Worm (Caenorhabditis elegans) whole organism, young adult: ENCODE results near the gene decr-1.3.

ENCODE experiments used
- B0019.2 ChIP-seq: fragments of 200-800 bp; sonication (Bioruptor generic); conservative IDR thresholded peaks from 2 replicates; pipeline ENCODE4 v1.3.6; 2022; ENCODE audit warnings: missing genetic modification reagents, missing genetic modification characterization, missing compliant biosample characterization
- B0261.1 ChIP-seq: sonication (generic microtip); optimal IDR thresholded peaks from 2 replicates; lab custom pipeline; 2016; ENCODE audit warnings: mild to moderate bottlenecking, missing genetic modification characterization, moderate library complexity, missing compliant biosample characterization
- F49E8.2 ChIP-seq: sonication (generic microtip); optimal IDR thresholded peaks from 3 replicates; lab custom pipeline; 2017; ENCODE audit warnings: missing genetic modification characterization, mild to moderate bottlenecking, missing compliant biosample characterization, antibody characterized with exemption, moderate library complexity; ENCODE audit not compliant: insufficient read depth
- F57A8.1 ChIP-seq: fragments of 200-800 bp; sonication (Bioruptor generic); optimal IDR thresholded peaks from 2 replicates; lab custom pipeline; 2018; ENCODE audit warnings: mild to moderate bottlenecking, missing genetic modification characterization, moderate library complexity, missing compliant biosample characterization
- K12H6.12 ChIP-seq: fragments of 200-800 bp; sonication (Bioruptor generic); optimal IDR thresholded peaks from 2 replicates; lab custom pipeline; 2018; ENCODE audit warnings: mild to moderate bottlenecking, missing genetic modification characterization, missing compliant biosample characterization
- Y67H2A.10 ChIP-seq: fragments of 200-800 bp; sonication (Bioruptor generic); conservative IDR thresholded peaks from 2 replicates; pipeline ENCODE4 v1.3.6; 2022; ENCODE audit warnings: missing genetic modification reagents, missing genetic modification characterization, missing compliant biosample characterization
- akir-1 ChIP-seq: fragments of 200-800 bp; sonication (Bioruptor generic); optimal IDR thresholded peaks from 2 replicates; lab custom pipeline; 2018; ENCODE audit warnings: mild to moderate bottlenecking, missing genetic modification characterization, moderate library complexity, missing compliant biosample characterization
- ama-1 ChIP-seq, 3 experiments: fragments of 150-350 bp in 1 of 3; sonication (generic microtip) in 2 of 3; optimal IDR thresholded peaks; 2 replicates each; lab custom pipeline; 2014 to 2018; ENCODE audit warnings: missing biosample characterization in 2 of 3, missing genetic modification characterization in 2 of 3, missing genetic modification reagents in 2 of 3
- aptf-2 ChIP-seq: fragments of 200-800 bp; sonication (Bioruptor generic); conservative IDR thresholded peaks from 2 replicates; pipeline ENCODE4 v1.3.6; 2022; ENCODE audit warnings: missing genetic modification reagents, missing genetic modification characterization, missing compliant biosample characterization
- aptf-3 ChIP-seq: fragments of 200-800 bp; sonication (Bioruptor generic); IDR thresholded peaks from 2 replicates; pipeline ENCODE4 v1.3.6; 2022; ENCODE audit warnings: missing genetic modification characterization, missing compliant biosample characterization
- athp-1 ChIP-seq: sonication (generic microtip); optimal IDR thresholded peaks from 2 replicates; lab custom pipeline; 2017; ENCODE audit warnings: mild to moderate bottlenecking, missing genetic modification characterization, missing compliant biosample characterization
- attf-5 ChIP-seq: fragments of 200-800 bp; sonication (Bioruptor generic); optimal IDR thresholded peaks from 2 replicates; lab custom pipeline; 2018; ENCODE audit warnings: mild to moderate bottlenecking, missing genetic modification characterization, missing compliant biosample characterization
- attf-6 ChIP-seq: fragments of 200-800 bp; sonication (Bioruptor generic); IDR thresholded peaks from 2 replicates; pipeline ENCODE4 v1.3.6; 2022; ENCODE audit warnings: missing genetic modification reagents, missing genetic modification characterization, missing compliant biosample characterization
- bed-1 ChIP-seq: fragments of 200-800 bp; sonication (Bioruptor generic); IDR thresholded peaks from 2 replicates; pipeline ENCODE4 v1.3.6; 2022; ENCODE audit warnings: missing genetic modification reagents, missing genetic modification characterization, missing compliant biosample characterization
- ceh-27 ChIP-seq: fragments of 200-800 bp; sonication (Bioruptor generic); optimal IDR thresholded peaks from 2 replicates; lab custom pipeline; 2018; ENCODE audit warnings: mild to moderate bottlenecking, missing genetic modification characterization, moderate library complexity, missing compliant biosample characterization
- egl-44 ChIP-seq: fragments of 200-800 bp; sonication (Bioruptor generic); IDR thresholded peaks from 2 replicates; pipeline ENCODE4 v1.3.6; 2022; ENCODE audit warnings: missing genetic modification reagents, missing genetic modification characterization, missing compliant biosample characterization
- ekl-4 ChIP-seq: fragments of 200-800 bp; sonication (Bioruptor generic); IDR thresholded peaks from 2 replicates; pipeline ENCODE4 v1.3.6; 2022; ENCODE audit warnings: missing genetic modification reagents, missing genetic modification characterization, missing compliant biosample characterization
- fkh-3 ChIP-seq: sonication (generic microtip); optimal IDR thresholded peaks from 2 replicates; lab custom pipeline; 2016; ENCODE audit warnings: mild to moderate bottlenecking, missing genetic modification characterization, missing compliant biosample characterization
- gei-17 ChIP-seq: fragments of 200-800 bp; sonication (Bioruptor generic); optimal IDR thresholded peaks from 2 replicates; lab custom pipeline; 2018; ENCODE audit warnings: mild to moderate bottlenecking, missing genetic modification characterization, missing compliant biosample characterization
- hrde-1 ChIP-seq: sonication (generic microtip); optimal IDR thresholded peaks from 2 replicates; lab custom pipeline; 2016; ENCODE audit warnings: missing genetic modification characterization, mild to moderate bottlenecking, missing compliant biosample characterization, moderate library complexity, missing genotype, missing genetic modification reagents, borderline replicate concordance
- lin-54 ChIP-seq: fragments of 200-800 bp; sonication (Bioruptor generic); optimal IDR thresholded peaks from 2 replicates; lab custom pipeline; 2018; ENCODE audit warnings: mild to moderate bottlenecking, missing genetic modification characterization, missing compliant biosample characterization
- lsl-1 ChIP-seq: fragments of 200-800 bp; sonication (Bioruptor generic); optimal IDR thresholded peaks from 2 replicates; lab custom pipeline; 2018; ENCODE audit warnings: mild to moderate bottlenecking, missing genetic modification characterization, moderate library complexity, missing compliant biosample characterization
- madf-3 ChIP-seq: fragments of 200-800 bp; sonication (Bioruptor generic); IDR thresholded peaks from 2 replicates; pipeline ENCODE4 v1.3.6; 2022; ENCODE audit warnings: missing genetic modification reagents, missing genetic modification characterization, missing compliant biosample characterization
- mxl-1 ChIP-seq: sonication (generic microtip); optimal IDR thresholded peaks from 2 replicates; lab custom pipeline; 2016; ENCODE audit warnings: missing genetic modification characterization, missing compliant biosample characterization
- nfya-2 ChIP-seq: fragments of 200-800 bp; sonication (Bioruptor generic); IDR thresholded peaks from 2 replicates; pipeline ENCODE4 v1.3.6; 2022; ENCODE audit warnings: missing genetic modification reagents, missing genetic modification characterization, missing compliant biosample characterization
- nfyb-1 ChIP-seq: fragments of 200-800 bp; sonication (Bioruptor generic); IDR thresholded peaks from 2 replicates; pipeline ENCODE4 v1.3.6; 2022; ENCODE audit warnings: missing genetic modification reagents, missing genetic modification characterization, missing compliant biosample characterization
- nhr-120 ChIP-seq: fragments of 200-800 bp; sonication (Bioruptor generic); IDR thresholded peaks from 2 replicates; pipeline ENCODE4 v1.3.6; 2022; ENCODE audit warnings: missing genetic modification characterization, missing compliant biosample characterization
- nhr-90 ChIP-seq: sonication (generic microtip); optimal IDR thresholded peaks from 2 replicates; lab custom pipeline; 2016; ENCODE audit warnings: missing genotype, mild to moderate bottlenecking, missing genetic modification characterization, missing compliant biosample characterization
- pbrm-1 ChIP-seq: fragments of 200-800 bp; sonication (Bioruptor generic); IDR thresholded peaks from 2 replicates; pipeline ENCODE4 v1.3.6; 2022; ENCODE audit warnings: missing genetic modification reagents, missing genetic modification characterization, missing compliant biosample characterization
- sdz-38 ChIP-seq: sonication (generic microtip); optimal IDR thresholded peaks from 2 replicates; lab custom pipeline; 2016; ENCODE audit warnings: missing genotype, missing genetic modification characterization, missing compliant biosample characterization
- sea-2 ChIP-seq: fragments of 200-800 bp; sonication (Bioruptor generic); IDR thresholded peaks from 2 replicates; pipeline ENCODE4 v1.3.6; 2022; ENCODE audit warnings: missing genetic modification characterization, missing compliant biosample characterization
- snpc-1.1 ChIP-seq: sonication (generic microtip); optimal IDR thresholded peaks from 2 replicates; lab custom pipeline; 2017; ENCODE audit warnings: missing genetic modification characterization, mild to moderate bottlenecking, missing compliant biosample characterization, antibody characterized with exemption, moderate library complexity, missing genotype, missing genetic modification reagents; ENCODE audit not compliant: insufficient read depth
- unc-130 ChIP-seq: sonication (generic microtip); optimal IDR thresholded peaks from 2 replicates; lab custom pipeline; 2016; ENCODE audit warnings: missing genetic modification reagents, missing genetic modification characterization, missing compliant biosample characterization
- ztf-26 ChIP-seq: sonication (generic microtip); optimal IDR thresholded peaks from 2 replicates; lab custom pipeline; 2017; ENCODE audit warnings: missing genetic modification characterization, missing compliant biosample characterization
- ztf-28 ChIP-seq: fragments of 200-800 bp; sonication (Bioruptor generic); IDR thresholded peaks from 2 replicates; pipeline ENCODE4 v1.3.6; 2022; ENCODE audit warnings: missing genetic modification reagents, missing genetic modification characterization, missing compliant biosample characterization
- ztf-6 ChIP-seq: fragments of 200-800 bp; sonication (Bioruptor generic); IDR thresholded peaks from 2 replicates; pipeline ENCODE4 v1.3.6; 2022; ENCODE audit warnings: missing genetic modification reagents, missing genetic modification characterization, missing compliant biosample characterization

decr-1.3 gene

ce11 chrII:8198503-8198902 lies 25.2 kb upstream of the decr-1.3 start, which contains the start of gene qua-1:
Gene qua-1, plus strand, starts transcription at chrII:8198803.
- TF ChIP-seq egl-44 (GFP tag; lab: Robert Waterston, UW), result no peak

DNA sequence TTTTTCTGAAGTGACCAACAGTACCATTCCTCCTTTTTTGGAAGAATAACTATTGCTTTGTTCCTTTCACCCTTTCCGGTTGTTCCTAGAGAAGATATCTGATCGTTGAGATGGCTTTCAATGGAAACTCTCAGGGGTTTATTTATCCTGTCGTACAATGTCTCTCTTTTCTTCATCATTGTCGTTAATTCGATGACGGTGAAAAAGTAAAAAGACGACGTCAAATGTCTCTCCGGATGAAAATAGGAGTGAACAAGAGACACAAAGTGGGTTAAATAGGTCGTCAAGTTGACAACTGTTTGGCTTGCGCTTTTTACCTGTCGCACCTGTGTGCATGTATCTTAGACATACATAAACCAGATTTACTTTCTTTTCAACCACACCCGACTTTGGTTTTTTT lies 20.6 kb upstream of the decr-1.3 start:
- no peak for TF ChIP-seq attf-5
- no peak for TF ChIP-seq hrde-1 (tag; lab: Kevin White, UChicago)
- TF ChIP-seq ekl-4, result no peak
- TF ChIP-seq K12H6.12, result no peak
- no peak for TF ChIP-seq sea-2 (GFP tag; lab: Robert Waterston, UW)
- TF ChIP-seq athp-1 (tag; lab: Kevin White, UChicago), result no peak
- TF ChIP-seq lin-54 (GFP tag; lab: Kevin White, UChicago), result no peak
- no peak for TF ChIP-seq ztf-6 (GFP tag; lab: Robert Waterston, UW)
- no peak for TF ChIP-seq lsl-1

DNA sequence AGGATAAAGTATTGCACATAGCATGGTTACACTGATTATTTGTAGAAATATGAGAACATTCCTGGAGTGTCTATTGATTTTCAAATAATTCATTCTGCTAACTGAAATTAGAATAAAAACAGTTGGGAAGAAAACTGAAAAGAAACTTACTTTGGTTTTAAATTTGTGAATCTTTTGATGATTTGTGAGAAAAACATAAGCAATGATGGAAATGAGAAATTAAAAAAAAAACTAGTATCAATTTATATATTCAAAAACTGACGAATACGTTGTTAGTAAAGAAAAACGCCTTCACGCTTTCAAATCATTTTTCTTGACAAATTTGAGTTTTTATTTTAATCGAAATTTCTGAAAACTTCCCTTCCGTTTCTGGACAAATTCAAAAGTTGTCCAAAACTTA lies 19.8 kb upstream of the decr-1.3 start, which contains the start of gene T05C12.9:
Gene T05C12.9, minus strand, starts transcription at position 101 of the 400 bp plus-strand sequence.
- TF ChIP-seq aptf-3 (GFP tag; lab: Robert Waterston, UW), result no peak
- TF ChIP-seq B0261.1 (tag; lab: Kevin White, UChicago), result no peak
- TF ChIP-seq mxl-1 (tag; lab: Kevin White, UChicago), result no peak
- no peak for TF ChIP-seq ceh-27 (GFP tag; lab: Kevin White, UChicago)
- no peak for TF ChIP-seq bed-1 (GFP tag; lab: Robert Waterston, UW)
- no peak for TF ChIP-seq gei-17 (GFP tag; lab: Kevin White, UChicago)
- no peak for TF ChIP-seq Y67H2A.10 (GFP tag; lab: Robert Waterston, UW)
- TF ChIP-seq egl-44 (GFP tag; lab: Robert Waterston, UW), result no peak
- TF ChIP-seq B0019.2, result no peak
- no peak for TF ChIP-seq ztf-6 (GFP tag; lab: Robert Waterston, UW)
- TF ChIP-seq unc-130, result no peak
- TF ChIP-seq sdz-38 (tag; lab: Kevin White, UChicago), result no peak
- no peak for TF ChIP-seq nfya-2 (GFP tag; lab: Robert Waterston, UW)
- TF ChIP-seq ztf-28, result no peak
- no peak for TF ChIP-seq attf-6
- TF ChIP-seq madf-3 (GFP tag; lab: Robert Waterston, UW), result no peak
- TF ChIP-seq, all 124 proteins: peak for 0

DNA sequence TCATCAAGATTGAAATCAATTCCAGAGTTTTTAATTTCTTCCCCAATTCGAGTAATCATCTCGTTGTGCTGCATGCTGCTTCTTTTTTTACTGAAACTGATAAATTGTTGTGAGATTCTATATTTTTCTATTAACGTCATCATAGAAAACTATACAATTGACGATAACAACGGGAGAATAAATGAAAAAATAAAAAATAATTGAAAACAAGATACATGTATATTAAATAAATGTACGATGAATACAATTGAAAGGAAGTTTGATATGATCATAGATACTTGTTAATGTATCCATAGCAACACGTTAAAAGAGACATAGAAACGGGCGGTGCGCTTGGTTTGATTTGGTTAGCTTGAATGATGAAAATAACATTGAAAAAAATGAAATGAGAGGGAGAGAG lies 17.1 kb upstream of the decr-1.3 start, which contains the start of gene T05C12.8:
Gene T05C12.8, minus strand, starts transcription at position 101 of the 400 bp plus-strand sequence.
- TF ChIP-seq akir-1 (GFP tag; lab: Kevin White, UChicago) (no peak), fkh-3 (tag; lab: Kevin White, UChicago) (no peak), F57A8.1 (GFP tag; lab: Kevin White, UChicago) (no peak), F49E8.2 (tag; lab: Kevin White, UChicago) (no peak), ekl-4 (no peak), pbrm-1 (GFP tag; lab: Robert Waterston, UW) (no peak), nhr-120 (no peak), snpc-1.1 (tag; lab: Kevin White, UChicago) (no peak), nhr-90 (tag; lab: Kevin White, UChicago) (no peak), aptf-2 (GFP tag; lab: Robert Waterston, UW) (no peak), ama-1 (optimal IDR thresholded peaks at IDR 0.05; lab: Kevin White, UChicago) (no peak), ama-1 (GFP tag; optimal IDR thresholded peaks at IDR 0.05; lab: Kevin White, UChicago) (no peak), madf-3 (GFP tag; lab: Robert Waterston, UW) (no peak), ztf-26 (tag; lab: Kevin White, UChicago) (no peak), nfyb-1 (GFP tag; lab: Robert Waterston, UW) (no peak), lin-54 (GFP tag; lab: Kevin White, UChicago) (no peak), hrde-1 (tag; lab: Kevin White, UChicago) (no peak), attf-5 (no peak)
